Worm (Caenorhabditis elegans): Measurements from ENCODE around the gene scl-11.

- no peak for TF ChIP-seq ama-1 (optimal IDR thresholded peaks at IDR 0.05)
- TF ChIP-seq hmg-4 (GFP tag; optimal IDR thresholded peaks at IDR 0.05) = no peak
- no peak for TF ChIP-seq hmbx-1 (tag; optimal IDR thresholded peaks at IDR 0.05)
- TF ChIP-seq pes-1 (GFP tag; IDR thresholded peaks at IDR 0.05) = no peak
- no peak for TF ChIP-seq tbx-11 (GFP tag; IDR thresholded peaks at IDR 0.05)
- no peak for TF ChIP-seq ceh-36 (tag; optimal IDR thresholded peaks at IDR 0.05)
- no peak for TF ChIP-seq ceh-13 (GFP tag; optimal IDR thresholded peaks at IDR 0.05)
These were observed 29.0 kb downstream of the scl-11 start for ce11 chrIV:13080185-13080584.
